Worm (Caenorhabditis elegans): Measurements from ENCODE around the gene nmgp-1.

Gene nmgp-1

DNA sequence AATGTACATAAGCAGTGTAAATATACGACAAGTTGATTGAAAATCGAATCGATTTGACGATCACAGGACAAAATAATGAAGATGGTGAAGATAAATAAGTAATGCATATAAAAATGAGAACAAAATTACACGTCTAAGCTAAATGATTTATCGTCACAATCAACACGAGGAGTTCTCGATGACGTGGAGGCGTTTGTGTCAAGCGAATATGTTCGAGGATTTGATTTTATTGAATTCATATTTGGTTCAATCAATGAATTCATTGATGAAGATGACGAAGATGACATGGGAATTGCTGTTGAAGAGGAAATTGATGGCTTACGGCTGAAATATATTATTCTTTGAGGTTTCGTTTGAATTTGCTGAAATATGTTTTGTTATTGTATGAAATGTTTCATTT is 31.9 kb downstream of the nmgp-1 start, which contains the start of gene nyn-3:
nyn-3 (minus strand) TSS at position 101 of the 400 bp plus-strand sequence.
- no peak for TF ChIP-seq unc-62 (GFP tag; optimal IDR thresholded peaks at IDR 0.05)

ce11 chrII:6294261-6294660 is 33.6 kb downstream of the nmgp-1 start, which contains the start of gene mps-1:
Gene mps-1 (minus strand): TSS chrII:6294361.
- TF ChIP-seq unc-62 (GFP tag; optimal IDR thresholded peaks at IDR 0.05), result no peak

- TF ChIP-seq unc-62 (GFP tag; optimal IDR thresholded peaks at IDR 0.05), result no peak
Observed at ce11 chrII:6303209-6303740, 42.6 kb downstream of the nmgp-1 start, which contains the start of gene C29F5.1. Gene C29F5.1 (plus strand): TSS chrII:6303525.

- TF ChIP-seq unc-62 (GFP tag; optimal IDR thresholded peaks at IDR 0.05), result no peak
Observed at ce11 chrII:6306125-6306524, 45.5 kb downstream of the nmgp-1 start, which contains the start of gene C29F5.8. Gene C29F5.8 (plus strand): TSS chrII:6306425.

- TF ChIP-seq unc-62 (GFP tag; optimal IDR thresholded peaks at IDR 0.05), result no peak
Observed at ce11 chrII:6309198-6309597, 48.5 kb downstream of the nmgp-1 start, which contains the start of gene glb-10. Gene glb-10 (minus strand): TSS chrII:6309298.

DNA sequence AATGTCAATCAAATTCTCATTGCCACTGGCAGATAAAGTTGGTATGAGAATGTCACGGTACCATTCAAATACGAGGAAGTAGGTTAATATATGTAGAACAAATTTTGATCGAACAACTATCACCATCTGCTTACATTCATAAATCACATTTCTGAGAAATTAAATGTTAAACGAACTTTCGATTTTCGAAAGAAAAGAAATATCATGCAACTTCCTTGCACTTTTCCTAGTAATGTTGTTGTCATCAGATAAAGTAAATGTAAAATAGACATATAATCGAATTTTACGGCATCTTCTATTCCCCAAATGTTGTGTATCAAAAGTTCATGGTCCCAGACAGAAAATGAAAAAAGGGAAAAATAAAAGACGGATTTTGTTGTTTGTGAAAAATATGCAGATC is 50.8 kb downstream of the nmgp-1 start:
- no peak for TF ChIP-seq unc-62 (GFP tag; optimal IDR thresholded peaks at IDR 0.05)

ce11 chrII:6311888-6312287 is 51.2 kb downstream of the nmgp-1 start:
- no peak for TF ChIP-seq unc-62 (GFP tag; optimal IDR thresholded peaks at IDR 0.05)

All from whole organism, dauer.